Worm (Caenorhabditis elegans) whole organism, early embryonic: ENCODE results near the gene nhr-88.

Experiments
- B0310.2 ChIP-seq: sonication (generic microtip); optimal IDR thresholded peaks from 2 replicates; lab custom pipeline; 2016; ENCODE audit warnings: mild to moderate bottlenecking, missing genetic modification characterization, missing compliant biosample characterization
- aly-1 ChIP-seq: sonication (generic microtip); optimal IDR thresholded peaks from 2 replicates; lab custom pipeline; 2016; ENCODE audit warnings: missing genetic modification characterization, missing compliant biosample characterization
- ets-7 ChIP-seq: sonication (generic microtip); optimal IDR thresholded peaks from 2 replicates; lab custom pipeline; 2016; ENCODE audit warnings: missing genotype, missing genetic modification characterization, missing compliant biosample characterization
- hmbx-1 ChIP-seq: sonication (generic microtip); optimal IDR thresholded peaks from 2 replicates; lab custom pipeline; 2016; ENCODE audit warnings: mild to moderate bottlenecking, missing genetic modification characterization, missing compliant biosample characterization
- scrt-1 ChIP-seq: fragments of 200-800 bp; sonication (Bioruptor generic); IDR thresholded peaks from 2 replicates; pipeline ENCODE4 v1.3.6; 2022; ENCODE audit warnings: missing genetic modification characterization, missing compliant biosample characterization
- sea-1 ChIP-seq: fragments of 200-800 bp; sonication (Bioruptor generic); conservative IDR thresholded peaks from 2 replicates; pipeline ENCODE4 v1.3.6; 2022; ENCODE audit warnings: missing genetic modification characterization, missing compliant biosample characterization

DNA sequence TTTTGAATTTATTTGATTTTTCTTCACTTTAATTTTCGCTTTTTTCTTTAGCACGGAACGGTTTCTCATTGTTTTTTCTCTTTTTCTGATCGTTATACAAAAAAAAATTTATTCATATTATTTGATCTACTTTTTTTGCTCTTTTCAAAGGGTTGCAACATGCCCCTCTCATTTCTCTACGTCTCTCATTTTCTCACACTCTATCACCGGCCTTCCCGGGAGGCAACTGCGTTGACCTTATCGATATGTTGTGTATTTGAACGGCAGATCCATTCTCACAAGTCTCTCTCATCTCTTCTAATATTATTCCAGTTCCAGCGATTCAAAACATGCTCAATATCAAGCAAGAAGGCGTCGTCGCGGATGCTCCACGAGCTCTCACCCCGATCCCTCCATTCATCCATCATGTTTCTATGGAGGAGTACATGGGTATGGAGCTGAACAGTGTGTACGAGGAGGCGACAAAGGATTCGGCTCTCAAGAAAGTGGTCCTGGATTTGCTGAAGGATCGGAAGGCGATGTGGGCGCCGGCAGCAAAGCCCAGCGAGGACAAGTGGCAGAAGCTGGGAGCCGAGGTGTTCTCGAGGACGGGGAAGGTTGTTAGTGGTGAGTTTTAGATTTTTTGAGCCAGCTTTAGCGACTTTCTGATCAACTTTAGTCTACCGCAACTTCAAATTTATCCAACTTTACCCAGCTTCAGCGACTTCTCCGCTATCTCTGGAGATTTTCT, 24.3 kb downstream of the nhr-88 start, which contains the start of gene lido-9:
- peak; percentile 68 for TF ChIP-seq scrt-1 (GFP tag; lab: Robert Waterston, UW)
- TF ChIP-seq hmbx-1 (tag; lab: Kevin White, UChicago), result no peak
- TF ChIP-seq sea-1 (GFP tag; lab: Robert Waterston, UW), result 0 out of 2 replicates have a peak, but pooled peaks have one; percentile 48
- TF ChIP-seq ets-7 (tag; lab: Kevin White, UChicago), result no peak
- TF ChIP-seq aly-1 (tag; lab: Kevin White, UChicago), result no peak
- no peak for TF ChIP-seq B0310.2 (tag; lab: Kevin White, UChicago)
